Worm (Caenorhabditis elegans): Measurements from ENCODE around the gene sorb-1.

Gene sorb-1

DNA sequence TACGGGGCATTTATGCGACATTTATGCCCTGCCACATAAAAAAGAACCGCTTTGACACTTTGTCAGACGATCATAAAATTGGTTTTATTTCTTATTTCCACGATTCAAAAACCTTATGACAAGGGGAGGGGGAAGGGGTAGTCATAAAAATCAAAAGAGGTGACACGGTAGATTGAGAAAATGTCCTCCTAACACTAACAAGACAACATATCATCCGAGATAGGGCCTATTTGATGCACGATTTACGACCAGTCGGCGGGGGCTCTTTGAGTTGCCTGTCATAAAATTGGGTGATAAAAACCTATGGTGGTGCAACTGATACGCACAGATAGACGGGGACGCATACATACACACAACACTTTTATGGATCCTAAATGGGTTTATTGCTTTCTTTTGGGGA, 42.2 kb upstream of the sorb-1 start:
- TF ChIP-seq lin-13 (GFP tag; optimal IDR thresholded peaks at IDR 0.05) (no peak), F13H6.1 (tag; optimal IDR thresholded peaks at IDR 0.05) (peak; percentile 40), sma-3 (GFP tag; optimal IDR thresholded peaks at IDR 0.05) (peak; percentile 8), fos-1 (tag; optimal IDR thresholded peaks at IDR 0.05) (peak; percentile 60), nhr-12 (tag; optimal IDR thresholded peaks at IDR 0.05) (no peak), crh-2 (tag; optimal IDR thresholded peaks at IDR 0.05) (peak; percentile 64), nhr-129 (tag; optimal IDR thresholded peaks at IDR 0.05) (peak; percentile 48), gmeb-1 (tag; optimal IDR thresholded peaks at IDR 0.05) (peak; percentile 21), nhr-21 (tag; optimal IDR thresholded peaks at IDR 0.05) (no peak), peb-1 (tag; optimal IDR thresholded peaks at IDR 0.05) (no peak)

- TF ChIP-seq nhr-10 (tag; optimal IDR thresholded peaks at IDR 0.05) (no peak), elt-3 (tag; optimal IDR thresholded peaks at IDR 0.05) (no peak), fos-1 (tag; optimal IDR thresholded peaks at IDR 0.05) (no peak), nhr-237 (tag; optimal IDR thresholded peaks at IDR 0.05) (no peak), unc-62 (GFP tag; optimal IDR thresholded peaks at IDR 0.05) (no peak), nhr-23 (tag; optimal IDR thresholded peaks at IDR 0.05) (no peak), mdl-1 (tag; optimal IDR thresholded peaks at IDR 0.05) (no peak), egl-27 (tag; optimal IDR thresholded peaks at IDR 0.05) (no peak), C34F6.9 (tag; optimal IDR thresholded peaks at IDR 0.05) (no peak)
These were observed 41.0 kb upstream of the sorb-1 start for ce11 chrIV:13709069-13709640.

DNA sequence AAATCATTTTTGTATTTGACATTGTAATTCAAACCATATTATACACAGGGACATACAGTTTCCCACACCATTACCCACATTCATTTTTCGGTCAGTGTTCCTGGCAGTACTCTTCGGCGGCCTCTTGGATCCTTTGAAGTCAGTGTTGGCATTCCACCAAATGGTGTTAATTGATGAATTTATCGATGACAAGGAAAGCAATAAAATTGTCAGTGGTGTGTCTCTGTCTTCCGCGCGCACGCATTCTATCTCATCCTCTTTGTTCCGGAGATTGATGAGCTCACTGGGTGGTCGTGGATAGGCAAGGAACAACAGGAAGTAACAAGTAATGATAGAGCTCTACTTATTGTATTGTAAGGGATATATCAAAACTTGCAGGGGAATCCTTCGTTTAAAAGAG, 39.8 kb upstream of the sorb-1 start:
- TF ChIP-seq sma-9 (GFP tag; optimal IDR thresholded peaks at IDR 0.05) (no peak), sma-9 (tag; optimal IDR thresholded peaks at IDR 0.05) (no peak), R02D3.7 (tag; optimal IDR thresholded peaks at IDR 0.05) (no peak), lin-13 (GFP tag; optimal IDR thresholded peaks at IDR 0.05) (no peak), nhr-237 (tag; optimal IDR thresholded peaks at IDR 0.05) (no peak), C34F6.9 (tag; optimal IDR thresholded peaks at IDR 0.05) (no peak), unc-62 (GFP tag; optimal IDR thresholded peaks at IDR 0.05) (no peak), aly-2 (tag; optimal IDR thresholded peaks at IDR 0.05) (no peak), peb-1 (tag; optimal IDR thresholded peaks at IDR 0.05) (no peak), ceh-82 (tag; optimal IDR thresholded peaks at IDR 0.05) (no peak)

- no peak for TF ChIP-seq egl-27 (tag; optimal IDR thresholded peaks at IDR 0.05)
- TF ChIP-seq lin-11 (tag; optimal IDR thresholded peaks at IDR 0.05): no peak
- TF ChIP-seq nhr-12 (tag; optimal IDR thresholded peaks at IDR 0.05): no peak
- TF ChIP-seq R02D3.7 (tag; optimal IDR thresholded peaks at IDR 0.05): no peak
- no peak for TF ChIP-seq nhr-129 (tag; optimal IDR thresholded peaks at IDR 0.05)
- TF ChIP-seq mab-5 (tag; optimal IDR thresholded peaks at IDR 0.05): no peak
- no peak for TF ChIP-seq peb-1 (tag; optimal IDR thresholded peaks at IDR 0.05)
- no peak for TF ChIP-seq ZK546.5 (tag; optimal IDR thresholded peaks at IDR 0.05)
- no peak for TF ChIP-seq crh-2 (tag; optimal IDR thresholded peaks at IDR 0.05)
- TF ChIP-seq ztf-11 (tag; optimal IDR thresholded peaks at IDR 0.05): no peak
- no peak for TF ChIP-seq ama-1 (optimal IDR thresholded peaks at IDR 0.05)
- TF ChIP-seq unc-62 (GFP tag; optimal IDR thresholded peaks at IDR 0.05): no peak
These were observed 33.9 kb upstream of the sorb-1 start, which contains the start of gene C47A4.1 for ce11 chrIV:13716279-13716678. C47A4.1 (minus strand) TSS chrIV:13716379.

DNA sequence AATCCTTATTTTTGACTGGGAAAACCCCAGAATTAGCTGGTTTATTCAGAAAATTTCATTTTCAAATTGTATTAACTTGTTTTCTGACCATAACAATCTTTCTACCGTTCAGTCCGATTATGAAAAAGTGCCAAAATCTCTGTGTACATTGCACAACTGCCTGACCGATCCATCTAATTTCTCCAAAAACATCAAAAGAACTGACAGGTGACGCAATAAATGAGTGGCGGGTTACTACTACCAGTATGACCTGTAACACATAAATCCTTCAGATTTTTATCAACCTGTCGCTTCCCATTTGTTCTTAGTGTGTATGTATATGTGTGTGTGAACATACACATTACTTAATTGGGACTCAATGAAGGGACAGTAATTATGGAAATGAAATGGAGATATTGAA, 33.4 kb upstream of the sorb-1 start:
- TF ChIP-seq snpc-4 (tag; optimal IDR thresholded peaks at IDR 0.05) (no peak), ceh-16 (tag; optimal IDR thresholded peaks at IDR 0.05) (peak; percentile 63), nhr-129 (tag; optimal IDR thresholded peaks at IDR 0.05) (peak; percentile 33)

DNA sequence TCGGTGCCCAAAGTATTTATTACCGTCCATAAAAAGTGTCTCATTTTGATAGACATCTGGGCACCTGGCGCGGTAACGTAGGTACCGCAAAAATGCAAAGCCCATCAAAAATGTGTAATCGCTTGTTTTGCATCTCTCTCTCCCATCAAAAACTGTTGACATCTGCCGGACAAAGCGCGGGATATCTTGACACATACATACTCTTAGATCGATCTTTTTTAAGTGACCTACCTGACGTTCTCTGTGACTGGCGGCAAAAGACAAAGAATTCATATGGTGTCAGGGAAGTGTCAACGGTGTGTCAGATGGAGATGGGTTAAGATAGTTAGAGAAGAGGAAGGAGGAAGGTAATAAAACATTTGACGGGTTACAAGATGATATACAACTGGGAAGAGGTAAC, 31.2 kb upstream of the sorb-1 start:
- TF ChIP-seq mab-5 (tag; optimal IDR thresholded peaks at IDR 0.05) (no peak), ztf-11 (tag; optimal IDR thresholded peaks at IDR 0.05) (no peak), ceh-82 (tag; optimal IDR thresholded peaks at IDR 0.05) (no peak), ZK546.5 (tag; optimal IDR thresholded peaks at IDR 0.05) (no peak), mbf-1 (tag; optimal IDR thresholded peaks at IDR 0.05) (no peak), Y55F3AM.14 (GFP tag; optimal IDR thresholded peaks at IDR 0.05) (no peak), ceh-16 (tag; optimal IDR thresholded peaks at IDR 0.05) (peak; percentile 91), dmd-4 (tag; optimal IDR thresholded peaks at IDR 0.05) (no peak), blmp-1 (tag; optimal IDR thresholded peaks at IDR 0.05; ENCODE audit: insufficient read depth) (no peak), unc-62 (GFP tag; optimal IDR thresholded peaks at IDR 0.05) (no peak), unc-39 (tag; optimal IDR thresholded peaks at IDR 0.05) (no peak), nhr-10 (tag; optimal IDR thresholded peaks at IDR 0.05) (no peak), nhr-77 (tag; optimal IDR thresholded peaks at IDR 0.05) (no peak), unc-55 (GFP tag; optimal IDR thresholded peaks at IDR 0.05) (no peak), lin-39 (tag; optimal IDR thresholded peaks at IDR 0.05) (no peak), skn-1 (tag; optimal IDR thresholded peaks at IDR 0.05) (no peak), sma-9 (GFP tag; optimal IDR thresholded peaks at IDR 0.05) (no peak), sma-9 (tag; optimal IDR thresholded peaks at IDR 0.05) (no peak), peb-1 (tag; optimal IDR thresholded peaks at IDR 0.05) (no peak), ztf-1 (GFP tag; conservative IDR thresholded peaks at IDR 0.05) (no peak), zag-1 (tag; optimal IDR thresholded peaks at IDR 0.05) (no peak), elt-1 (tag; optimal IDR thresholded peaks at IDR 0.05) (peak; percentile 69), crh-2 (tag; optimal IDR thresholded peaks at IDR 0.05) (no peak), nhr-129 (tag; optimal IDR thresholded peaks at IDR 0.05) (peak; percentile 62), lsy-2 (tag; optimal IDR thresholded peaks at IDR 0.05) (no peak)

Measured in whole organism, L2 larva.